Worm (Caenorhabditis elegans) whole organism, midembryonic: ENCODE data around the gene R02E12.4.

Source experiments
- flt-1 ChIP-seq: fragments of 200-800 bp; sonication (Bioruptor generic); IDR thresholded peaks from 2 replicates; pipeline ENCODE4 v1.3.6; 2022; ENCODE audit warnings: missing genetic modification characterization, missing compliant biosample characterization
- ref-1 ChIP-seq: fragments of 200-800 bp; sonication (Bioruptor generic); conservative IDR thresholded peaks from 2 replicates; pipeline ENCODE4 v1.3.6; 2022; ENCODE audit warnings: missing genetic modification reagents, missing genetic modification characterization, missing compliant biosample characterization

- TF ChIP-seq ref-1 (GFP tag; lab: Robert Waterston, UW) (no peak), flt-1 (no peak)
Measured at ce11 chrX:3988575-3988974, 16.5 kb upstream of the R02E12.4 start.
